Worm (Caenorhabditis elegans) whole organism, late embryonic: ENCODE measurements around the gene ubq-2.

Source experiments
- C08G9.2 ChIP-seq: sonication (generic microtip); optimal IDR thresholded peaks from 2 replicates; lab custom pipeline; 2016; ENCODE audit warnings: mild to moderate bottlenecking, missing genetic modification characterization, moderate library complexity, missing compliant biosample characterization
- C38D4.7 ChIP-seq: fragments of 200-800 bp; sonication (Bioruptor generic); optimal IDR thresholded peaks from 2 replicates; lab custom pipeline; 2018; ENCODE audit warnings: mild to moderate bottlenecking, missing genetic modification characterization, moderate library complexity, missing compliant biosample characterization
- K02D7.2 ChIP-seq: sonication (generic microtip); optimal IDR thresholded peaks from 2 replicates; lab custom pipeline; 2017; ENCODE audit warnings: mild to moderate bottlenecking, missing genetic modification characterization, missing compliant biosample characterization
- K09A11.1 ChIP-seq: sonication (generic microtip); optimal IDR thresholded peaks from 2 replicates; lab custom pipeline; 2017; ENCODE audit warnings: antibody characterized with exemption, mild to moderate bottlenecking, missing genetic modification characterization, missing compliant biosample characterization; ENCODE audit not compliant: insufficient read depth
- T23F11.4 ChIP-seq: fragments of 200-800 bp; sonication (Bioruptor generic); optimal IDR thresholded peaks from 2 replicates; lab custom pipeline; 2018; ENCODE audit warnings: mild to moderate bottlenecking, missing genetic modification characterization, missing compliant biosample characterization
- ahr-1 ChIP-seq: sonication (generic microtip); optimal IDR thresholded peaks from 2 replicates; lab custom pipeline; 2016; ENCODE audit warnings: missing genetic modification characterization, missing compliant biosample characterization
- ama-1 ChIP-seq: fragments of 150-350 bp; optimal IDR thresholded peaks from 2 replicates; lab custom pipeline; 2014
- ceh-14 ChIP-seq: sonication (generic microtip); optimal IDR thresholded peaks from 2 replicates; lab custom pipeline; 2016; ENCODE audit warnings: missing genotype, missing genetic modification characterization, missing compliant biosample characterization
- ceh-19 ChIP-seq: fragments of 200-800 bp; sonication (Bioruptor generic); optimal IDR thresholded peaks from 2 replicates; lab custom pipeline; 2018; ENCODE audit warnings: mild to moderate bottlenecking, missing genetic modification characterization, missing compliant biosample characterization
- ceh-2 ChIP-seq: sonication (generic microtip); optimal IDR thresholded peaks from 2 replicates; lab custom pipeline; 2016; ENCODE audit warnings: missing genotype, missing genetic modification characterization, missing compliant biosample characterization
- ceh-22 ChIP-seq: sonication (generic microtip); optimal IDR thresholded peaks from 2 replicates; lab custom pipeline; 2017; ENCODE audit warnings: missing biosample characterization, missing genetic modification characterization
- ceh-24 ChIP-seq: sonication (generic microtip); optimal IDR thresholded peaks from 2 replicates; lab custom pipeline; 2016; ENCODE audit warnings: mild to moderate bottlenecking, missing genetic modification characterization, missing compliant biosample characterization
- ceh-30 ChIP-seq: fragments of 150-350 bp; optimal IDR thresholded peaks from 2 replicates; lab custom pipeline; 2014; ENCODE audit warnings: missing biosample characterization, missing genetic modification characterization
- ceh-31 ChIP-seq: sonication (generic microtip); optimal IDR thresholded peaks from 2 replicates; lab custom pipeline; 2016; ENCODE audit warnings: missing genetic modification characterization, missing compliant biosample characterization
- ceh-45 ChIP-seq: fragments of 200-800 bp; sonication (Bioruptor generic); IDR thresholded peaks from 2 replicates; pipeline ENCODE4 v1.3.6; 2022; ENCODE audit warnings: missing genetic modification reagents, missing genetic modification characterization, missing compliant biosample characterization
- ceh-48 ChIP-seq: sonication (generic microtip); optimal IDR thresholded peaks from 2 replicates; lab custom pipeline; 2016; ENCODE audit warnings: missing genetic modification characterization, inconsistent platforms, missing compliant biosample characterization
- ceh-6 ChIP-seq: fragments of 200-800 bp; sonication (Bioruptor generic); optimal IDR thresholded peaks from 2 replicates; lab custom pipeline; 2018; ENCODE audit warnings: mild to moderate bottlenecking, missing genetic modification characterization, missing compliant biosample characterization
- elt-4 ChIP-seq: sonication (generic microtip); optimal IDR thresholded peaks from 2 replicates; lab custom pipeline; 2016; ENCODE audit warnings: missing genetic modification characterization, missing compliant biosample characterization
- ets-4 ChIP-seq: sonication (generic microtip); optimal IDR thresholded peaks from 2 replicates; lab custom pipeline; 2016; ENCODE audit warnings: missing genetic modification characterization, missing compliant biosample characterization
- eyg-1 ChIP-seq: sonication (generic microtip); optimal IDR thresholded peaks from 2 replicates; lab custom pipeline; 2016; ENCODE audit warnings: missing genotype, missing genetic modification characterization, missing compliant biosample characterization
- fkh-10 ChIP-seq: fragments of 150-350 bp; optimal IDR thresholded peaks from 2 replicates; lab custom pipeline; 2014; ENCODE audit warnings: missing biosample characterization, missing genetic modification reagents, missing genetic modification characterization
- fkh-6 ChIP-seq: sonication (generic microtip); optimal IDR thresholded peaks from 2 replicates; lab custom pipeline; 2016; ENCODE audit warnings: missing genetic modification characterization, missing compliant biosample characterization
- gmeb-2 ChIP-seq: sonication (generic microtip); optimal IDR thresholded peaks from 2 replicates; lab custom pipeline; 2016; ENCODE audit warnings: missing genetic modification characterization, inconsistent platforms, missing compliant biosample characterization
- hlh-15 ChIP-seq: sonication (generic microtip); optimal IDR thresholded peaks from 2 replicates; lab custom pipeline; 2016; ENCODE audit warnings: missing genetic modification characterization, missing compliant biosample characterization
- hlh-8 ChIP-seq: sonication (generic microtip); optimal IDR thresholded peaks from 2 replicates; lab custom pipeline; 2016; ENCODE audit warnings: missing genotype, missing genetic modification characterization, missing compliant biosample characterization
- lin-11 ChIP-seq: fragments of 200-800 bp; sonication (Bioruptor generic); optimal IDR thresholded peaks from 2 replicates; lab custom pipeline; 2018; ENCODE audit warnings: mild to moderate bottlenecking, missing genetic modification characterization, missing compliant biosample characterization
- nfya-1 ChIP-seq: sonication (generic microtip); optimal IDR thresholded peaks from 2 replicates; lab custom pipeline; 2017; ENCODE audit warnings: missing genetic modification characterization, mild to moderate bottlenecking, missing compliant biosample characterization, antibody characterized with exemption, moderate library complexity
- nhr-11 ChIP-seq: fragments of 150-350 bp; optimal IDR thresholded peaks from 2 replicates; lab custom pipeline; 2014; ENCODE audit warnings: missing biosample characterization, missing genetic modification characterization
- npax-4 ChIP-seq: sonication (generic microtip); optimal IDR thresholded peaks from 2 replicates; lab custom pipeline; 2016; ENCODE audit warnings: missing genetic modification characterization, missing compliant biosample characterization
- odd-2 ChIP-seq: sonication (generic microtip); optimal IDR thresholded peaks from 2 replicates; lab custom pipeline; 2017; ENCODE audit warnings: antibody characterized with exemption, mild to moderate bottlenecking, missing genetic modification characterization, missing compliant biosample characterization
- pat-9 ChIP-seq: fragments of 200-800 bp; sonication (Bioruptor generic); optimal IDR thresholded peaks from 2 replicates; lab custom pipeline; 2018; ENCODE audit warnings: mild to moderate bottlenecking, missing genetic modification characterization, moderate library complexity, missing compliant biosample characterization
- pax-1 ChIP-seq: fragments of 150-350 bp; optimal IDR thresholded peaks from 2 replicates; lab custom pipeline; 2014; ENCODE audit warnings: missing biosample characterization, missing genetic modification characterization
- pha-2 ChIP-seq: sonication (generic microtip); optimal IDR thresholded peaks from 2 replicates; lab custom pipeline; 2017; ENCODE audit warnings: mild to moderate bottlenecking, missing genetic modification characterization, missing compliant biosample characterization
- pha-4 ChIP-seq: fragments of 150-350 bp; optimal IDR thresholded peaks from 2 replicates; lab custom pipeline; 2018; ENCODE audit warnings: missing biosample characterization, missing genetic modification reagents, missing genetic modification characterization
- ref-2 ChIP-seq: sonication (generic microtip); optimal IDR thresholded peaks from 2 replicates; lab custom pipeline; 2016; ENCODE audit warnings: missing genetic modification characterization, missing compliant biosample characterization
- sdc-2 ChIP-seq: sonication (generic microtip); optimal IDR thresholded peaks from 2 replicates; lab custom pipeline; 2016; ENCODE audit warnings: missing genotype, missing genetic modification characterization, missing compliant biosample characterization
- sox-4 ChIP-seq: sonication (generic microtip); optimal IDR thresholded peaks from 2 replicates; lab custom pipeline; 2017; ENCODE audit warnings: mild to moderate bottlenecking, missing genetic modification characterization, inconsistent platforms, missing compliant biosample characterization
- syd-9 ChIP-seq: sonication (generic microtip); optimal IDR thresholded peaks from 2 replicates; lab custom pipeline; 2016; ENCODE audit warnings: mild to moderate bottlenecking, missing genetic modification characterization, moderate library complexity, missing compliant biosample characterization
- tbx-7 ChIP-seq: sonication (generic microtip); optimal IDR thresholded peaks from 2 replicates; lab custom pipeline; 2016; ENCODE audit warnings: missing genotype, missing genetic modification characterization, missing compliant biosample characterization
- ttx-3 ChIP-seq: sonication (generic microtip); optimal IDR thresholded peaks from 2 replicates; lab custom pipeline; 2016; ENCODE audit warnings: missing genetic modification reagents, missing genetic modification characterization, missing compliant biosample characterization
- unc-3 ChIP-seq, 2 experiments: fragments of 200-800 bp in 1 of 2; sonication (Bioruptor generic) in 1 of 2; sonication (generic microtip) in 1 of 2; conservative IDR thresholded peaks in 1 of 2; optimal IDR thresholded peaks in 1 of 2; 2 replicates each; pipeline versions ENCODE4 v1.3.6 to Lab custom; 2016 to 2022; ENCODE audit warnings: missing compliant biosample characterization in 2 of 2, missing genetic modification characterization in 2 of 2, missing genetic modification reagents in 1 of 2
- unc-55 ChIP-seq: sonication (generic microtip); optimal IDR thresholded peaks from 2 replicates; lab custom pipeline; 2017; ENCODE audit warnings: missing biosample characterization, missing genetic modification reagents, missing genetic modification characterization
- unc-86 ChIP-seq: sonication (generic microtip); optimal IDR thresholded peaks from 2 replicates; lab custom pipeline; 2016; ENCODE audit warnings: missing genetic modification characterization, missing compliant biosample characterization
- ztf-16 ChIP-seq: sonication (generic microtip); optimal IDR thresholded peaks from 2 replicates; lab custom pipeline; 2017; ENCODE audit warnings: missing genetic modification characterization, missing compliant biosample characterization

Gene ubq-2

DNA sequence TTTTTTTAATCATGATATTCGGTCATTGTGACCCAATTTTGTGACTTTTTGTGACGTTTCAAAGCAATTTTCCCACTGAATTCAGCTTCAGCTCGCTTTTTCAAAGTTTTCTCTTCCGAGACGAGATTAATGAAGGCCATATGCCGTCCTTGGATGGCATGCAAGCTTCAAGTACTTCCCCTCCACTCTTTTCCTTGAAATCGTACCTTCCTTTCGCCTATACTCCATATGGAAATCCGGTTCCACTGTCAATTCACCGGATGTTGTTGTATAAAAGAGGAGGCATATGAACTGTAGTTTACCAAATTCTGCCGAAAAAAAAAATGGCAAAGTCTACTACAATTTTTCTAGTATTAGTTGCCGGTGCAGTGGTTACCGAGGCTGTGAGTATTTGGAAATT lies 2.4 kb upstream of the ubq-2 start, which contains the start of gene ZK1010.4:
Gene ZK1010.4, plus strand, starts transcription at position 301 of the 400 bp plus-strand sequence.
- no peak for TF ChIP-seq ref-2 (tag; lab: Kevin White, UChicago)

- TF ChIP-seq ama-1 (lab: Kevin White, UChicago): no peak
- TF ChIP-seq ceh-19: no peak
- no peak for TF ChIP-seq pax-1 (tag; lab: Kevin White, UChicago)
- no peak for TF ChIP-seq fkh-10 (GFP tag; lab: Kevin White, UChicago)
- TF ChIP-seq K09A11.1: no peak
These were observed 764 bp downstream of the ubq-2 start, which contains the start of gene ZK1010.2 for ce11 chrIII:12977559-12977958. ZK1010.2 (minus strand) TSS chrIII:12977862.

DNA sequence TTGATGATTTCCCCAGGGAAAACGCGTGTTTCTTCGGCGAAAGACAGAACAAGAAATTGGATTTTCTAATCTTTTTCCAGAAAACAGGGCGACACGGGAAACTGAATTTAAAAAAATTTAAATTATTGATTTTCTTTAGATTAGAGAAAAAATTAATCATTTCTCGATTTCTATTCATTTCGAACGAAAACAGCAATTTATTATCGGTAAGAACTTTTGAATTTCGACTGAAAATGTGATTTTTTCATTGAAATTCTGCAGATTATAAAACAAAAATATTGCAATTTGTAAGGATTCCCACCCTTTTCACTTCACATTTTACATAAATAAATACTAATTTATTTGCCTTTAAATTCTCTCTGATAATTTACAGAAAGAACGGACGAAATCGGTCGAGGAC lies 5.9 kb downstream of the ubq-2 start, which contains the start of gene bckd-1A:
Gene bckd-1A, minus strand, starts transcription at position 101 of the 400 bp plus-strand sequence.
- no peak for TF ChIP-seq tbx-7 (tag; lab: Kevin White, UChicago)
- no peak for TF ChIP-seq ref-2 (tag; lab: Kevin White, UChicago)
- no peak for TF ChIP-seq eyg-1
- TF ChIP-seq unc-86 (tag; lab: Kevin White, UChicago): no peak
- TF ChIP-seq ceh-24 (tag; lab: Kevin White, UChicago): no peak
- no peak for TF ChIP-seq nhr-11
- TF ChIP-seq sox-4 (tag; lab: Kevin White, UChicago): no peak
- no peak for TF ChIP-seq unc-55 (GFP tag; lab: Kevin White, UChicago)
- TF ChIP-seq lin-11 (tag; lab: Kevin White, UChicago): no peak
- TF ChIP-seq sdc-2 (tag; lab: Kevin White, UChicago): no peak
- TF ChIP-seq ceh-6: no peak
- no peak for TF ChIP-seq gmeb-2 (tag; lab: Kevin White, UChicago)
- no peak for TF ChIP-seq pat-9 (tag; lab: Kevin White, UChicago)
- TF ChIP-seq ttx-3 (tag; lab: Kevin White, UChicago): no peak
- no peak for TF ChIP-seq syd-9 (tag; lab: Kevin White, UChicago)
- no peak for TF ChIP-seq odd-2 (tag; lab: Kevin White, UChicago)
- TF ChIP-seq C38D4.7 (GFP tag; lab: Kevin White, UChicago): no peak
- TF ChIP-seq ceh-31 (tag; lab: Kevin White, UChicago): no peak
- no peak for TF ChIP-seq hlh-15 (tag; lab: Kevin White, UChicago)
- TF ChIP-seq T23F11.4: no peak

DNA sequence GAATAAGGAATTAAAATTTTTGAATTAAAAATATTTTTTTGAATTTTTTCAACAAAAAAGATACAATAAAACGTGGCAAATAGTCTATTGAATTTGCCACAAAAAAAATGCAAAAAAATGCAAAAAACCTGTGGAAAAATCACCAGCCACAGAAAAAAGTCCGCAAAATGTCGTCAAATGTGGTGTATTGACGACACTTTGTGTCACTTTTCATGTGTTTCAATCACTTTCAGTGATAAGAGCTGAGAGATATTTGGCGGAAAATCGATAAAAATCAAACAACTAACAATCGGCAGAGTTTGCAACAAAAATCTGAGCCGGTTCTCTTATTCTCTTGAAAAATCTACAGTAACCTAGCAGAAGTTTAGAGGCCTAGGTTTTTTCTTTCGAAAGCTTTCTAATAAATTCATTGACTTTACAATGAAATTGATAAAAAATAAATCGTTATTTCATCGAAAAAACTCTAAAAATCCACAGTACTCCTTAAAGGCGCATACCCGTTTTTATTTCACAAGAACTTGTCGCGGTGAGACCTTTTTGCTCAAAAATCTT lies 6.4 kb downstream of the ubq-2 start:
- TF ChIP-seq T23F11.4 (no peak), ceh-45 (GFP tag; lab: Robert Waterston, UW) (no peak), ceh-2 (no peak), K02D7.2 (no peak), fkh-6 (tag; lab: Kevin White, UChicago) (no peak), sox-4 (tag; lab: Kevin White, UChicago) (no peak), pax-1 (tag; lab: Kevin White, UChicago) (no peak), nfya-1 (tag; lab: Kevin White, UChicago) (peak; percentile 31), ceh-22 (tag; lab: Kevin White, UChicago) (no peak), elt-4 (tag; lab: Kevin White, UChicago) (no peak), unc-55 (GFP tag; lab: Kevin White, UChicago) (peak; percentile 87), hlh-8 (tag; lab: Kevin White, UChicago) (no peak), ceh-31 (tag; lab: Kevin White, UChicago) (no peak), sdc-2 (tag; lab: Kevin White, UChicago) (no peak)

- TF ChIP-seq unc-3 (GFP tag; conservative IDR thresholded peaks at IDR 0.05; lab: Robert Waterston, UW) (no peak), unc-3 (tag; optimal IDR thresholded peaks at IDR 0.05; lab: Kevin White, UChicago) (no peak), ceh-48 (tag; lab: Kevin White, UChicago) (no peak), C08G9.2 (tag; lab: Kevin White, UChicago) (no peak), ref-2 (tag; lab: Kevin White, UChicago) (no peak), K09A11.1 (no peak), ahr-1 (tag; lab: Kevin White, UChicago) (no peak), hlh-15 (tag; lab: Kevin White, UChicago) (no peak), pha-2 (tag; lab: Kevin White, UChicago) (no peak), ceh-30 (tag; lab: Kevin White, UChicago) (no peak), elt-4 (tag; lab: Kevin White, UChicago) (no peak), pax-1 (tag; lab: Kevin White, UChicago) (no peak), npax-4 (no peak), ztf-16 (tag; lab: Kevin White, UChicago) (no peak), pha-4 (tag; lab: Kevin White, UChicago) (no peak), ceh-14 (tag; lab: Kevin White, UChicago) (no peak), ets-4 (tag; lab: Kevin White, UChicago) (no peak), ceh-45 (GFP tag; lab: Robert Waterston, UW) (no peak)
These were observed 10.0 kb downstream of the ubq-2 start for ce11 chrIII:12968330-12968729.
